Fruit fly (Drosophila melanogaster) S2 (cell line): ENCODE results near the gene CG12170.

ENCODE experiments used
- CG8478 ChIP-seq: fragments of >200 bp; optimal IDR thresholded peaks from 2 replicates; lab custom pipeline; 2018
- CTCF ChIP-seq, 2 experiments: fragments of >200 bp; optimal IDR thresholded peaks; 2 replicates each; lab custom pipeline; 2018

CG12170 gene

DNA sequence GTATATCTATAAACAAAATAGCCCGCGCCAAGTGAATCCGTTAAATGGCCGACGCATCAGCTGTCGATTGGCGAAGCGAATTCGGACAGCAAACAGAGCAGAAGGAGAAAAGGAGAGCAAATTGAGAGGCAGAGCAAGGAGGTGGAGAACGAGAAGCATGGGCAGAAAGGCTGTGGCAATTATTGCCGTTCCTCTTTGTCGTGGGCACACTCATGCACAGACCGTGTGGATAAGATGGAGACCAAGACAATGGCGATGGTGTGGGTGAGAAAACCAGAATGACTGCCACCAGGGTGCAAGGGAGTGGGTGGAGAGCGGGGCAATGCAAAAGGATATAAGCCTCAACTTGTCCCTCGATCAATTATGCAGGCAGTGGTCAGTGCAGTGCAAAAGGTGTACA is 25.9 kb upstream of the CG12170 start:
- TF ChIP-seq CG8478: no peak
- no peak for TF ChIP-seq CTCF (optimal IDR thresholded peaks at IDR 0.05; lab: Kevin White, UChicago)

DNA sequence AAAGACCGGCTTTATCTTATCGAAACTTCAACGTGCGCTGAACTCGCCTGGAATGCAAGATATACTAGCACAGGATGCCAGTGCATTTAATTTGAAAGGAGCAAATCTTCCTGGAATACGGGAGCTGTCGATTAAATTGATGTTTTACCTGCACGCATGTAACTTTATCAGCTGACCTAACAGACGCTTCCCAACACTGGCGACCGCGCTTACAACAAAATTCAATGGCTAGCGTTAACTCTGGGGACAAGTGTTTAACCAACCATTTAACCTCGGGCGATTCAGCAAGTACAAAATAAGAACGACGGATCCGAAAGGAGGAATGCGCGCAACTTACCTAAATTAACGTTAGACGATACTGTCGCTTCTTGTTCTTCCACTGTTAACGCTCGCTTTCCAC is 25.3 kb upstream of the CG12170 start:
- peak in 1 of 2 experiments; percentile 42 for TF ChIP-seq CTCF (optimal IDR thresholded peaks at IDR 0.05; lab: Kevin White, UChicago)
- no peak for TF ChIP-seq CG8478

dm6 chr3R:5612372-5613113 is 24.5 kb upstream of the CG12170 start, which contains the start of gene Rga:
Rga (minus strand) TSS chr3R:5613112.
- TF ChIP-seq CTCF (optimal IDR thresholded peaks at IDR 0.05; lab: Kevin White, UChicago) (no peak), CG8478 (no peak)

DNA sequence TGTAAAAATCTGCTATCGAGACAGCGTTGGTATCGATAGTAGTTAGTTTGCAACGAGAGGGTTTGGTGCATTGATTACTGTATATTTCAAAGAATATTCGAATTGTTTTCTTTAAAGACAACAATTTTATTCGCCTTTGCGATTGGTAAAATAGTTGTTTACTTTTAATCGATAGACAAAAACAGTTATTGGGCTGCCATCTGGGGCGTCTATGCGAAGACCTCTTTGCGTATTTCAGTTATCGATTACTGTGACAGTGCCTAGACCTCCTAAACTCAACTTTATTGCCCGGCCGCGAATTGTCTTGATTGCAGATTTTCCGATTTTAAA is 24.0 kb upstream of the CG12170 start, which contains the start of gene Atu:
Gene Atu, plus strand, starts transcription at position 245 of the 330 bp plus-strand sequence.
- TF ChIP-seq CG8478 (no peak), CTCF (optimal IDR thresholded peaks at IDR 0.05; lab: Kevin White, UChicago) (no peak)

DNA sequence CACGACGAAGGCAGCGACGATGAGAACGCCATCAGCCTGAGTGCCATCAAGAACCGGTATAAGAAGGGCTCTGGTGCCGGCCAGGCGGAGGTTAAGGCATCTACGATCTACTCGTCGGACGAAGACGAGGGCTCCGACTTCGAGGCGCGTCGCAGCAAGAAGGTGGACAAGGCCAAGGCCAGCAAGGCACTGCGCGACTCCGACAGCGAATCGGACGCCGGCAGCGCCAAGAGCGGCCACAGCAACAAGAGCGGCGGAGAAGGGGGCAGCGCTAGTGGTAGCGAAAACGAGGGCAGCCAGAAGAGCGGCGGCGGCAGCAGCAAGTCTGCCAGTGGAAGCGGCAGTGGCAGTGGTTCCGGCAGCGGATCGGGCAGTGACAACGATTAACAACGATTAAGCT is 21.6 kb upstream of the CG12170 start:
- TF ChIP-seq CTCF (optimal IDR thresholded peaks at IDR 0.05; lab: Kevin White, UChicago) (no peak), CG8478 (no peak)

dm6 chr3R:5617923-5618623 is 19.0 kb upstream of the CG12170 start:
- TF ChIP-seq CTCF (optimal IDR thresholded peaks at IDR 0.05; lab: Kevin White, UChicago): no peak
- no peak for TF ChIP-seq CG8478

dm6 chr3R:5620387-5620956 is 16.6 kb upstream of the CG12170 start:
- TF ChIP-seq CG8478 (no peak), CTCF (optimal IDR thresholded peaks at IDR 0.05; lab: Kevin White, UChicago) (no peak)

dm6 chr3R:5621714-5622405 is 15.2 kb upstream of the CG12170 start:
- no peak for TF ChIP-seq CG8478

DNA sequence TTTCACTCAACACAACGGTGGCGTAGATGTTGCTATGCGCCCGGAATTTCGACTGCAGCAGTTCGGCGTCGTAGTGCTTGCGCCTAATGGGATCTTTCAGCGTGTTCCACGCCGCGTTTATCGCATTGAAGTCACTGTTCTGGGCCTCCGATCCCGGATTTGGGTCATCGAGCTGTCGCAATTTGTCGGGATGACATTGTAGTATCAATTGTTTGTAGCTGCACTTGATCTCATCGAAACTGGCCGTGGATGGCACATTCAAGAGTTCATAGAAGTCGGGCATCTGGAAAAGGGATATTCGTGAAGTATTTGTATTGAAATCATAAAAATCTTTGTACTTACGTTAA is 14.7 kb upstream of the CG12170 start:
- TF ChIP-seq CTCF (optimal IDR thresholded peaks at IDR 0.05; lab: Kevin White, UChicago): no peak
- no peak for TF ChIP-seq CG8478

- TF ChIP-seq CTCF (optimal IDR thresholded peaks at IDR 0.05; lab: Kevin White, UChicago) (no peak), CG8478 (no peak)
These were observed 13.9 kb upstream of the CG12170 start for dm6 chr3R:5622985-5623630.

- TF ChIP-seq CTCF (optimal IDR thresholded peaks at IDR 0.05; lab: Kevin White, UChicago) (peak; percentile 47 to 55), CG8478 (no peak)
These were observed 12.7 kb upstream of the CG12170 start, which contains the start of the genes Dph4, Spec2 and RpL13A for dm6 chr3R:5624115-5624878. Dph4 (minus strand) TSS chr3R:5624125. Spec2 (minus strand) TSS chr3R:5624125. RpL13A (plus strand) TSS chr3R:5624474.

DNA sequence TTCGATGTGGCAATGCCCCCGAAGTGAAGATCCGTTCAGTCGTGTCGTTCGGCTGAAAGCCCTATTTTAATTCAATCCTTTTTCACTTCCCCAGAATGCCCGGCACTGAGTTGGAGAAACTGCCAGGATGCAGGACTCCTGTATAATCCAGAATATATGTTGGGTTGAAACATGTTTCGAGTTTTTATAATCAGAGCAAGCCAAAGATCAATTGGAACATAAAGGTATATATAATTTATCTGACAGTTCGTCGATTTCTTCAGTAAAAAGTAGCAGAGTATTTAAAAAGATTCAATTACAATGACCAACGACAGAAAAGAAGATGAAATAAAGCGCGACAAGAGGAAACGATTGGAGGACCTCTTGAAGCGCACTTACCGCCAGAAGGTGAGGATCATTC is 9.5 kb upstream of the CG12170 start, which contains the start of gene CG31551:
Gene CG31551, plus strand, starts transcription at position 301 of the 400 bp plus-strand sequence.
- TF ChIP-seq CTCF (optimal IDR thresholded peaks at IDR 0.05; lab: Kevin White, UChicago) (no peak), CG8478 (no peak)

DNA sequence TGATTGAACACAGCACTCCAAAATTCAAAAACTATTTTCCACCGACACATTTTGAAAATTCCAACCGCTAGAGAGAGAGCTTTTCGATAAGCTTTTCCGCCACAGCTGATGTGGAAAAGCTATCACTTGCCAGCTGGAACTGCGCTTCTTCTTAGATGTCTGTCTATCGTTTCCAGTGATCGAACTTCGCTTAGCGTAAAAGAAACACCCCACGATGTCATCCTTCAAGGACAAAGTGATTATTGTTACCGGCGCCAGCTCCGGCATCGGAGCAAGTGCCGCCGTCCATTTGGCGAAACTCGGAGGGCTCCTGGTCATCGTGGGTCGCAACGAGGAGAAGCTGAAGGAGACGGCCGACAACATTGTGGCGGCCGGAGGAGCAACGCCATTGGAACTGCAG is 4.9 kb upstream of the CG12170 start, which contains the start of gene CG31549:
Gene CG31549, plus strand, starts transcription at position 11 of the 400 bp plus-strand sequence.
- TF ChIP-seq CTCF (optimal IDR thresholded peaks at IDR 0.05; lab: Kevin White, UChicago): no peak
- no peak for TF ChIP-seq CG8478

- TF ChIP-seq CTCF (optimal IDR thresholded peaks at IDR 0.05; lab: Kevin White, UChicago) (no peak), CG8478 (no peak)
These were observed 3.6 kb upstream of the CG12170 start, which contains the start of gene CG12171 for dm6 chr3R:5633437-5633836. CG12171 (plus strand) TSS chr3R:5633627.
